Fruit fly (Drosophila melanogaster): Measurements from ENCODE around the gene CG33003.

Gene CG33003

DNA sequence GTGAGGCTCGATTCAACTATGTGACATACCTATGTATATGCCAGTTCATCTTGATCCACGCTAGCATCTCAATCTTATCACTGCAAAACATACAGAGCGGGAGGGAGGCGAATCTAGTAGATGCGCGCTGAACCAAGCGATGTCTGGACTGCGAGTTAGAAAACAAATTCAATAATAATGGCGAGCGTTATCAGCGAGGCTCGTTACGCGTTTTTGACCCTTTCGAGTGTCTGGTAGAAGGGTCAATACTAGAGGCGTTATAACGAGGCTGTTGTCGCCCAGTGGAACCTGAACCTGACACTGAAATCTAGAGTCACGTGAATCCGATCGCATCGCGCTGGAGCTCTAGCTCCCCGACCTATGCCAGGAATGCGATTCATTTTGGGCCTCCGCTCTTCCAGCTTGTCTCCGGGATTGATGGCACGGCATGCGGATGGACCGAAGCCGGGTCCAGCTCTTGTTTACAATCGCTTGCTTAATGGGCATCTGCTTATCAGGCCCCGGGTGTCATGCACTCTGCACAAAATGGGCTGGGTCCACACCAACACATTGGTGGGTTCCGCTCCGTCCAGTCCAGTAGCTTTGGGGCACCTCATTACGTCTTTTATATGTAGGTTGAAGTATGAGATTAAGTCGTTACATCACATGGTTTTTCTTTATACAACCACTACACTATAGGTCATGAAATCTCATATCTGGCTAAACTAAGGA lies 11.2 kb upstream of the CG33003 start:
- no peak for TF ChIP-seq psq (optimal IDR thresholded peaks at IDR 0.05)
- no peak for TF ChIP-seq usp (GFP tag; optimal IDR thresholded peaks at IDR 0.05)
- TF ChIP-seq Dll (optimal IDR thresholded peaks at IDR 0.05) = no peak
- no peak for TF ChIP-seq EcR (GFP tag; optimal IDR thresholded peaks at IDR 0.05)
- TF ChIP-seq pan (optimal IDR thresholded peaks at IDR 0.05) = no peak
- no peak for TF ChIP-seq CG8478 (optimal IDR thresholded peaks at IDR 0.05)

- no peak for TF ChIP-seq CG8478 (optimal IDR thresholded peaks at IDR 0.05)
- TF ChIP-seq usp (GFP tag; optimal IDR thresholded peaks at IDR 0.05) = no peak
- no peak for TF ChIP-seq pan (optimal IDR thresholded peaks at IDR 0.05)
- TF ChIP-seq EcR (GFP tag; optimal IDR thresholded peaks at IDR 0.05) = no peak
- no peak for TF ChIP-seq psq (optimal IDR thresholded peaks at IDR 0.05)
- TF ChIP-seq Dll (optimal IDR thresholded peaks at IDR 0.05) = no peak
These were observed 6.8 kb upstream of the CG33003 start, which contains the start of gene CG3652 for dm6 chr2L:4393842-4394421. Gene CG3652 (minus strand): TSS chr2L:4393876.

- TF ChIP-seq Dll (optimal IDR thresholded peaks at IDR 0.05) = no peak
These were observed 2.4 kb downstream of the CG33003 start, which contains the start of gene Dim1 for dm6 chr2L:4403013-4403604. Gene Dim1 (plus strand): TSS chr2L:4403251.

dm6 chr2L:4410855-4411254 lies 10.1 kb downstream of the CG33003 start, which contains the start of gene CG43055:
Gene CG43055 (plus strand): TSS chr2L:4411155.
- TF ChIP-seq pan (optimal IDR thresholded peaks at IDR 0.05) = no peak

DNA sequence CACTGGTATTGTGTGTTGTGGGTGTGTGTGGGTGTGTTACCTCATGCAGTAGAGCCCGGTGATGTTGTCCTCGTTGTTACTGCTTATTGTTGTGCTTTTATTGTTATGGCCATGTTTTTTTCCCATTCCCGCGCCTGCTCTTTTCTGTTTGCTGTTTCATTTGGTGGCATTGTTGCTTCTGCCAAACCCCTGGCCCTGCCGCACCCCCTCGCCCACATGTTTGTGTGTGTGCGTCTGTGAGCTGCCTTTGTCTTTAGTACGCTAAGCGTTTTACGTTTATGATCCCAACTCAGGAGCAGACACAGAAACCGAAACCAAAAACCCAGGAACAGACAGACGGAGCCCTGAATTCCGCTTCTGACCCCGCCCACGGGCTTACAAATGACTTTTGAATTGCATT lies 13.3 kb downstream of the CG33003 start:
- TF ChIP-seq psq (optimal IDR thresholded peaks at IDR 0.05) = no peak
- no peak for TF ChIP-seq EcR (GFP tag; optimal IDR thresholded peaks at IDR 0.05)
- TF ChIP-seq pan (optimal IDR thresholded peaks at IDR 0.05) = no peak
- no peak for TF ChIP-seq CG8478 (optimal IDR thresholded peaks at IDR 0.05)
- no peak for TF ChIP-seq usp (GFP tag; optimal IDR thresholded peaks at IDR 0.05)
- no peak for TF ChIP-seq Dll (optimal IDR thresholded peaks at IDR 0.05)

DNA sequence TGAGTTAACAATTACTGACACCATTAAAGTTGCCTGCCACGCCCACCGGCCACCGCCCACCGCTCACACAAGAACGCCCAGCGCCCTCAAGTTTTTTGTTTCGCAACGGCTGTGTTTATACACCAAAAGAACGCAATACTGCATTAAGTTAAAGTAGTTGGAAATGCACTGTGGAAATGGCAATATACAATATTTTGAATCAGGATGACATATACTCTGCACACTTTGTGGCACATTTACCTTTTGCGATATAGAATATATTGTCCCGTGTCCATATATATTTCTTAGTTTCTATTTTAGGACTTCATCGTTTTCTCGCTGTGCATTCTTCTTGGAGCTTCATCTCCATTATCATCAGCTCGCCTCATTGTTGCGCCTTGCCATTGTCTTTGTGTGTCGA lies 15.3 kb downstream of the CG33003 start:
- no peak for TF ChIP-seq pan (optimal IDR thresholded peaks at IDR 0.05)
- no peak for TF ChIP-seq psq (optimal IDR thresholded peaks at IDR 0.05)
- no peak for TF ChIP-seq Dll (optimal IDR thresholded peaks at IDR 0.05)
- no peak for TF ChIP-seq CG8478 (optimal IDR thresholded peaks at IDR 0.05)
- no peak for TF ChIP-seq EcR (GFP tag; optimal IDR thresholded peaks at IDR 0.05)
- no peak for TF ChIP-seq usp (GFP tag; optimal IDR thresholded peaks at IDR 0.05)

dm6 chr2L:4416903-4417302 lies 16.1 kb downstream of the CG33003 start:
- no peak for TF ChIP-seq EcR (GFP tag; optimal IDR thresholded peaks at IDR 0.05)
- TF ChIP-seq pan (optimal IDR thresholded peaks at IDR 0.05) = no peak
- TF ChIP-seq psq (optimal IDR thresholded peaks at IDR 0.05) = no peak
- TF ChIP-seq usp (GFP tag; optimal IDR thresholded peaks at IDR 0.05) = no peak
- no peak for TF ChIP-seq CG8478 (optimal IDR thresholded peaks at IDR 0.05)
- no peak for TF ChIP-seq Dll (optimal IDR thresholded peaks at IDR 0.05)

dm6 chr2L:4417982-4418381 lies 17.2 kb downstream of the CG33003 start:
- TF ChIP-seq EcR (GFP tag; optimal IDR thresholded peaks at IDR 0.05) (no peak), psq (optimal IDR thresholded peaks at IDR 0.05) (no peak), pan (optimal IDR thresholded peaks at IDR 0.05) (no peak), CG8478 (optimal IDR thresholded peaks at IDR 0.05) (no peak), usp (GFP tag; optimal IDR thresholded peaks at IDR 0.05) (no peak), Dll (optimal IDR thresholded peaks at IDR 0.05) (no peak)

DNA sequence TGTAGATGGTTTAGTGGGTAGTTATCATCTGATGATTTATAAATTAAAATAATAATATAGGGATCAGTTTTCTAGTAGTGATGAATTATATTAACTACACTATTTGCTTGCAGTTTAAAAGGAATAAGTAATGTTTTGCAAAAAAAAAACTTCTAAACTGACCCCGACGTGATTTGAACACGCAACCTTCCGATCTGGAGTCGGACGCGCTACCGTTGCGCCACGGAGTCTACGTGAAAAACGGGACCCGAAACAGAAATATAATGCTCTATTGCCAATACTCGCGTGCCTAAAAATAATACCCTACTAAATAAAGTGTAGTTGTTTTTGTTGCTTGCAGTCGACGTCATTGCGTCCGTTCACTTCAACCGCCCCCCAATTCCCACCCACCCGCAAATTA lies 18.1 kb downstream of the CG33003 start:
- TF ChIP-seq EcR (GFP tag; optimal IDR thresholded peaks at IDR 0.05) = no peak
- TF ChIP-seq usp (GFP tag; optimal IDR thresholded peaks at IDR 0.05) = no peak
- no peak for TF ChIP-seq CG8478 (optimal IDR thresholded peaks at IDR 0.05)
- no peak for TF ChIP-seq pan (optimal IDR thresholded peaks at IDR 0.05)
- no peak for TF ChIP-seq psq (optimal IDR thresholded peaks at IDR 0.05)
- no peak for TF ChIP-seq Dll (optimal IDR thresholded peaks at IDR 0.05)

- TF ChIP-seq CG8478 (optimal IDR thresholded peaks at IDR 0.05) = no peak
- TF ChIP-seq psq (optimal IDR thresholded peaks at IDR 0.05) = no peak
- no peak for TF ChIP-seq pan (optimal IDR thresholded peaks at IDR 0.05)
- no peak for TF ChIP-seq usp (GFP tag; optimal IDR thresholded peaks at IDR 0.05)
- no peak for TF ChIP-seq Dll (optimal IDR thresholded peaks at IDR 0.05)
- TF ChIP-seq EcR (GFP tag; optimal IDR thresholded peaks at IDR 0.05) = no peak
These were observed 21.4 kb downstream of the CG33003 start for dm6 chr2L:4422154-4422553.

dm6 chr2L:4433608-4434007 lies 32.9 kb downstream of the CG33003 start, which contains the start of the genes CG34177 and CG34178:
Gene CG34177 (plus strand): TSS chr2L:4433908.
Gene CG34178 (plus strand): TSS chr2L:4433908.
- TF ChIP-seq CG8478 (optimal IDR thresholded peaks at IDR 0.05) (no peak), Dll (optimal IDR thresholded peaks at IDR 0.05) (no peak), psq (optimal IDR thresholded peaks at IDR 0.05) (no peak), EcR (GFP tag; optimal IDR thresholded peaks at IDR 0.05) (no peak), pan (optimal IDR thresholded peaks at IDR 0.05) (no peak), usp (GFP tag; optimal IDR thresholded peaks at IDR 0.05) (no peak)

- TF ChIP-seq pan (optimal IDR thresholded peaks at IDR 0.05) (no peak), EcR (GFP tag; optimal IDR thresholded peaks at IDR 0.05) (no peak), CG8478 (optimal IDR thresholded peaks at IDR 0.05) (no peak), usp (GFP tag; optimal IDR thresholded peaks at IDR 0.05) (no peak), psq (optimal IDR thresholded peaks at IDR 0.05) (no peak), Dll (optimal IDR thresholded peaks at IDR 0.05) (no peak)
These were observed 36.7 kb downstream of the CG33003 start, which contains the start of gene CG43056 for dm6 chr2L:4437487-4437886. Gene CG43056 (plus strand): TSS chr2L:4437787.

Measured in whole organism.